Fruit fly (Drosophila melanogaster) whole organism: Measurements from ENCODE around the gene CG13654.

Experiments
- CG8478 ChIP-seq: fragments of >200 bp; optimal IDR thresholded peaks from 2 replicates; lab custom pipeline; 2018; ENCODE audit warnings: inconsistent platforms
- Dll ChIP-seq: fragments of >200 bp; optimal IDR thresholded peaks from 2 replicates; lab custom pipeline; 2017
- psq ChIP-seq: fragments of >200 bp; optimal IDR thresholded peaks from 2 replicates; lab custom pipeline; 2017
- usp ChIP-seq: fragments of >200 bp; optimal IDR thresholded peaks from 2 replicates; lab custom pipeline; 2017; ENCODE audit warnings: missing biosample characterization, missing genetic modification characterization, mixed read lengths

DNA sequence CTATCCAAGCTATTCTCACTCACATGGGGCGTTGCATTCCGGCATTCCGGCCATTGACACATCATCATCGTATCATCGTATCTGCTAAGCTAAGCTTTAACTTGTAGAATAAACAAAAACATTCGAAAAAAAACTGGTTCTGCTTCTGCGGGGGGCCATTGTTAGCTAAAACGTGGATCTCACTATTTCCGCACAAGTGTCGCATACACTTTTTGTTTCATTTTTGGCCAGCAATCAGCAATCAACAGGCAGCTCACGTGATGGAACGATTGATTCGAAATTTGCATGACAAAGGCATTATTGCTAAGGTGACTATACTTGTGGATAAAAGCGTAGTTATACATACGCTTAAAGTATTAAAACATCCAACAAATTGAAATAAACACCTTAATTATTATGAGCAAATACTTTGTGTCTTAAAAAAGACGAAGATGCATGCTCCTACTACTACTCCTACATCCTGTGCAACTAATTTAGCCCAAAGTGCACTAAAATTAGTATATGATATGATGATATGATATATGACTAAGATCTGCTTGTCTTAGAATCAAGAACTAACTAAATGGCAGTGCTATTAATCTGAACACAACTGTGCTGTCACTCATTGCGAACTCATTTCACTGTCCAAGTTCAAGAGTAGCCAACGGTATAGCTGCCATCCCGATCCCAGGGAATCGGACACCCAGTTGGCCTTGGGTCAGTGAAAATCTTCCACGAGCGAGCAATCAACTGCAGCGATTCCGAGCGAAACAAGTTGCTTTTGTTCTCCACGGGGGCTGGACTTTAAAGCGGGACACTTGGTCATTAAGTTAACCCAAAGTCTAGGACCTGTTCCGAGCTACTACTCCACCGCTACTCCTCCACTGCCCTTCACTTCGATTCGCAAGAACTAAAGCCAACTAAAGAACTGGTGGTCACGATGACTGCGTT lies 39.4 kb downstream of the CG13654 start:
- TF ChIP-seq Dll (lab: Kevin White, UChicago) = no peak
- TF ChIP-seq usp = no peak
- TF ChIP-seq psq = no peak
- TF ChIP-seq CG8478 (lab: Kevin White, UChicago) = no peak
